Fruit fly (Drosophila melanogaster) whole organism, embryonic: ENCODE results near the gene Pif1A.
A peak's percentile ranks its signal among the peaks of the same experiment; 100 is the strongest.

Experiments
- Awh ChIP-seq: fragments of 200-800 bp; sonication (Bioruptor generic); IDR thresholded peaks from 2 replicates; pipeline ENCODE4, ENCODE4 v1.3.6; 2022; ENCODE audit warnings: missing biosample characterization, missing genetic modification characterization
- CG10431 ChIP-seq: fragments of 200-800 bp; sonication (Bioruptor generic); optimal IDR thresholded peaks from 3 replicates; lab custom pipeline; 2018; ENCODE audit warnings: missing biosample characterization, mild to moderate bottlenecking, missing genetic modification characterization
- CG12299 ChIP-seq: fragments of 200-800 bp; sonication (Bioruptor generic); optimal IDR thresholded peaks from 2 replicates; lab custom pipeline; 2018; ENCODE audit warnings: missing biosample characterization, mild to moderate bottlenecking, missing genetic modification characterization
- CG13424 ChIP-seq: fragments of 200-800 bp; sonication (Bioruptor generic); optimal IDR thresholded peaks from 2 replicates; lab custom pipeline; 2019; ENCODE audit warnings: missing biosample characterization, mild to moderate bottlenecking, missing genetic modification characterization, moderate library complexity
- CG15601 ChIP-seq: fragments of 200-800 bp; sonication (Bioruptor generic); optimal IDR thresholded peaks from 3 replicates; lab custom pipeline; 2019; ENCODE audit warnings: missing biosample characterization, mild to moderate bottlenecking, missing genetic modification characterization, moderate library complexity
- CG2116 ChIP-seq: fragments of 200-800 bp; sonication (Bioruptor generic); optimal IDR thresholded peaks from 3 replicates; lab custom pipeline; 2018; ENCODE audit warnings: missing biosample characterization, mild to moderate bottlenecking, missing genetic modification characterization
- CG2889 ChIP-seq: fragments of 200-800 bp; sonication (Bioruptor generic); IDR thresholded peaks from 3 replicates; pipeline ENCODE4 v1.3.6; 2022; ENCODE audit warnings: missing biosample characterization, missing genetic modification characterization
- CG31224 ChIP-seq: fragments of 200-800 bp; sonication (Bioruptor generic); IDR thresholded peaks from 2 replicates; pipeline ENCODE4 v1.3.6; 2022; ENCODE audit warnings: missing biosample characterization, missing genetic modification characterization
- CG3163 ChIP-seq: fragments of 200-800 bp; sonication (Bioruptor generic); optimal IDR thresholded peaks from 3 replicates; lab custom pipeline; 2016; ENCODE audit warnings: missing biosample characterization, missing genetic modification characterization
- CG32772 ChIP-seq: fragments of 200-800 bp; sonication (Bioruptor generic); IDR thresholded peaks from 2 replicates; pipeline ENCODE4 v1.3.6; 2022; ENCODE audit warnings: missing biosample characterization, missing genetic modification characterization
- CG34224 ChIP-seq: fragments of 200-800 bp; sonication (Bioruptor generic); IDR thresholded peaks from 3 replicates; pipeline ENCODE4 v1.3.6; 2022; ENCODE audit warnings: missing biosample characterization, missing genetic modification characterization; ENCODE audit not compliant: partially characterized antibody
- CG3838 ChIP-seq: fragments of 200-800 bp; sonication (Bioruptor generic); optimal IDR thresholded peaks from 3 replicates; lab custom pipeline; 2016; ENCODE audit warnings: missing biosample characterization, missing genetic modification characterization
- CG42726 ChIP-seq: fragments of 200-800 bp; sonication (Bioruptor generic); IDR thresholded peaks from 2 replicates; pipeline ENCODE4 v1.3.6; 2022; ENCODE audit warnings: missing biosample characterization, missing genetic modification characterization; ENCODE audit not compliant: partially characterized antibody
- CG4404 ChIP-seq: fragments of 200-800 bp; sonication (Bioruptor generic); IDR thresholded peaks from 2 replicates; pipeline ENCODE4 v1.3.6; 2022; ENCODE audit warnings: missing biosample characterization, missing genetic modification characterization
- CG6689 ChIP-seq: fragments of 200-800 bp; sonication (Bioruptor generic); IDR thresholded peaks from 2 replicates; pipeline ENCODE4 v1.3.6; 2022; ENCODE audit warnings: missing biosample characterization, missing genetic modification characterization
- CG7357 ChIP-seq: fragments of 200-800 bp; sonication (Bioruptor generic); IDR thresholded peaks from 3 replicates; pipeline ENCODE4 v1.3.6; 2022; ENCODE audit warnings: missing biosample characterization, missing genetic modification characterization
- CG7987 ChIP-seq: fragments of 200-800 bp; sonication (Bioruptor generic); optimal IDR thresholded peaks from 2 replicates; lab custom pipeline; 2018; ENCODE audit warnings: missing biosample characterization, mild to moderate bottlenecking, missing genetic modification characterization, moderate library complexity
- CG8388 ChIP-seq: fragments of 200-800 bp; sonication (Bioruptor generic); optimal IDR thresholded peaks from 2 replicates; lab custom pipeline; 2019; ENCODE audit warnings: missing biosample characterization, mild to moderate bottlenecking, missing genetic modification characterization, moderate library complexity
- CG8924 ChIP-seq: fragments of 200-800 bp; optimal IDR thresholded peaks from 3 replicates; lab custom pipeline; 2019; ENCODE audit warnings: missing biosample characterization, mild to moderate bottlenecking, missing genetic modification characterization, moderate library complexity
- CG9797 ChIP-seq: fragments of 200-800 bp; sonication (Bioruptor generic); optimal IDR thresholded peaks from 3 replicates; lab custom pipeline; 2018; ENCODE audit warnings: missing biosample characterization, mild to moderate bottlenecking, missing genetic modification characterization
- Deaf1 ChIP-seq: fragments of 200-800 bp; optimal IDR thresholded peaks from 3 replicates; lab custom pipeline; 2019; ENCODE audit warnings: missing biosample characterization, mild to moderate bottlenecking, missing genetic modification characterization, moderate library complexity
- Dip3 ChIP-seq: fragments of 200-800 bp; sonication (Bioruptor generic); optimal IDR thresholded peaks from 3 replicates; lab custom pipeline; 2016; ENCODE audit warnings: missing biosample characterization, missing genetic modification characterization
- Dref ChIP-seq: fragments of 200-800 bp; sonication (Bioruptor generic); IDR thresholded peaks from 2 replicates; pipeline ENCODE4 v1.3.6; 2022; ENCODE audit warnings: missing biosample characterization, missing genetic modification characterization
- Drgx ChIP-seq: fragments of 200-800 bp; sonication (Bioruptor generic); IDR thresholded peaks from 2 replicates; pipeline ENCODE4 v1.3.6; 2022; ENCODE audit warnings: missing biosample characterization, missing genetic modification characterization
- Fer1 ChIP-seq: fragments of 200-800 bp; sonication (Bioruptor generic); optimal IDR thresholded peaks from 2 replicates; lab custom pipeline; 2017; ENCODE audit warnings: missing biosample characterization, mild to moderate bottlenecking, missing genetic modification characterization
- H15 ChIP-seq: fragments of 200-800 bp; sonication (Bioruptor generic); IDR thresholded peaks from 3 replicates; pipeline ENCODE4 v1.3.6; 2022; ENCODE audit warnings: missing biosample characterization, missing genetic modification characterization
- Nf-YA ChIP-seq: fragments of 200-800 bp; sonication (Bioruptor generic); IDR thresholded peaks from 2 replicates; pipeline ENCODE4 v1.3.6; 2022; ENCODE audit warnings: missing biosample characterization, missing genetic modification characterization
- Nf-YB ChIP-seq: fragments of 200-800 bp; sonication (Bioruptor generic); optimal IDR thresholded peaks from 3 replicates; lab custom pipeline; 2019; ENCODE audit warnings: missing biosample characterization, mild to moderate bottlenecking, missing genetic modification characterization, moderate library complexity
- Ravus ChIP-seq: fragments of 200-800 bp; sonication (Bioruptor generic); IDR thresholded peaks from 2 replicates; pipeline ENCODE4 v1.3.6; 2022; ENCODE audit warnings: missing biosample characterization, missing genetic modification characterization
- Rx ChIP-seq: fragments of 200-800 bp; sonication (Bioruptor generic); IDR thresholded peaks from 2 replicates; pipeline ENCODE4 v1.3.6; 2022; ENCODE audit warnings: missing biosample characterization, missing genetic modification characterization
- bsh ChIP-seq, 2 experiments: fragments of 200-800 bp; sonication (Bioruptor generic); optimal IDR thresholded peaks; 2 replicates each; lab custom pipeline; 2017 to 2018; ENCODE audit warnings: mild to moderate bottlenecking in 2 of 2, missing biosample characterization in 2 of 2, missing genetic modification characterization in 2 of 2, moderate library complexity in 1 of 2
- cato ChIP-seq: fragments of 200-800 bp; sonication (Bioruptor generic); optimal IDR thresholded peaks from 2 replicates; lab custom pipeline; 2016; ENCODE audit warnings: missing biosample characterization, missing genetic modification characterization, borderline replicate concordance
- fd64A ChIP-seq: fragments of 200-800 bp; sonication (Bioruptor generic); optimal IDR thresholded peaks from 3 replicates; lab custom pipeline; 2018; ENCODE audit warnings: missing biosample characterization, mild to moderate bottlenecking, missing genetic modification characterization
- gce ChIP-seq: fragments of 200-800 bp; sonication (Bioruptor generic); IDR thresholded peaks from 3 replicates; pipeline ENCODE4 v1.3.6; 2022; ENCODE audit warnings: missing biosample characterization, missing genetic modification characterization
- jumu ChIP-seq: fragments of 200-800 bp; sonication (Bioruptor generic); optimal IDR thresholded peaks from 3 replicates; lab custom pipeline; 2016; ENCODE audit warnings: missing biosample characterization, missing genetic modification characterization
- ken ChIP-seq: fragments of 200-800 bp; sonication (Bioruptor generic); IDR thresholded peaks from 3 replicates; pipeline ENCODE4 v1.3.6; 2022; ENCODE audit warnings: missing biosample characterization, missing genetic modification characterization
- klu ChIP-seq: fragments of 200-800 bp; sonication (Bioruptor generic); IDR thresholded peaks from 2 replicates; pipeline ENCODE4 v1.3.6; 2022; ENCODE audit warnings: missing biosample characterization, missing genetic modification characterization
- kni ChIP-seq: fragments of 200-800 bp; sonication (Bioruptor generic); optimal IDR thresholded peaks from 3 replicates; lab custom pipeline; 2017; ENCODE audit warnings: mild to moderate bottlenecking, missing biosample characterization, missing genetic modification reagents, missing genetic modification characterization
- lilli ChIP-seq: fragments of 200-800 bp; sonication (Bioruptor generic); optimal IDR thresholded peaks from 3 replicates; lab custom pipeline; 2016; ENCODE audit warnings: missing biosample characterization, missing genetic modification characterization
- oc ChIP-seq: fragments of 200-800 bp; sonication (Bioruptor generic); optimal IDR thresholded peaks from 2 replicates; lab custom pipeline; 2018; ENCODE audit warnings: missing biosample characterization, mild to moderate bottlenecking, missing genetic modification characterization, moderate library complexity
- pb ChIP-seq: fragments of 200-800 bp; sonication (Bioruptor generic); optimal IDR thresholded peaks from 3 replicates; lab custom pipeline; 2016; ENCODE audit warnings: missing biosample characterization, missing genetic modification characterization
- phol ChIP-seq: fragments of 200-800 bp; sonication (Bioruptor generic); optimal IDR thresholded peaks from 3 replicates; lab custom pipeline; 2018; ENCODE audit warnings: missing biosample characterization, mild to moderate bottlenecking, missing genetic modification characterization, moderate library complexity
- sd ChIP-seq: fragments of 200-800 bp; sonication (Bioruptor generic); optimal IDR thresholded peaks from 3 replicates; lab custom pipeline; 2018; ENCODE audit warnings: missing biosample characterization, mild to moderate bottlenecking, missing genetic modification characterization, moderate library complexity
- seq ChIP-seq: fragments of 200-800 bp; sonication (Bioruptor generic); IDR thresholded peaks from 2 replicates; pipeline ENCODE4 v1.3.6; 2022; ENCODE audit warnings: missing biosample characterization, missing genetic modification characterization
- sna ChIP-seq: fragments of 200-800 bp; sonication (Bioruptor generic); IDR thresholded peaks from 2 replicates; pipeline ENCODE4 v1.3.6; 2022; ENCODE audit warnings: missing biosample characterization, missing genetic modification characterization; ENCODE audit not compliant: partially characterized antibody
- tgo ChIP-seq: fragments of 200-800 bp; sonication (Bioruptor generic); IDR thresholded peaks from 3 replicates; pipeline ENCODE4 v1.3.6; 2022; ENCODE audit warnings: missing biosample characterization, missing genetic modification characterization
- tna ChIP-seq: fragments of 200-800 bp; sonication (Bioruptor generic); IDR thresholded peaks from 2 replicates; pipeline ENCODE4 v1.3.6; 2022; ENCODE audit warnings: missing biosample characterization, missing genetic modification characterization; ENCODE audit not compliant: partially characterized antibody
- tx ChIP-seq: fragments of 200-800 bp; sonication (Bioruptor generic); optimal IDR thresholded peaks from 2 replicates; lab custom pipeline; 2016; ENCODE audit warnings: missing biosample characterization, missing genetic modification characterization
- unpg ChIP-seq: fragments of 200-800 bp; sonication (Bioruptor generic); optimal IDR thresholded peaks from 3 replicates; lab custom pipeline; 2018; ENCODE audit warnings: missing biosample characterization, mild to moderate bottlenecking, missing genetic modification characterization, moderate library complexity
- zf30C ChIP-seq: fragments of 200-800 bp; sonication (Bioruptor generic); optimal IDR thresholded peaks from 3 replicates; lab custom pipeline; 2018; ENCODE audit warnings: missing biosample characterization, mild to moderate bottlenecking, missing genetic modification characterization

The Pif1A gene

DNA sequence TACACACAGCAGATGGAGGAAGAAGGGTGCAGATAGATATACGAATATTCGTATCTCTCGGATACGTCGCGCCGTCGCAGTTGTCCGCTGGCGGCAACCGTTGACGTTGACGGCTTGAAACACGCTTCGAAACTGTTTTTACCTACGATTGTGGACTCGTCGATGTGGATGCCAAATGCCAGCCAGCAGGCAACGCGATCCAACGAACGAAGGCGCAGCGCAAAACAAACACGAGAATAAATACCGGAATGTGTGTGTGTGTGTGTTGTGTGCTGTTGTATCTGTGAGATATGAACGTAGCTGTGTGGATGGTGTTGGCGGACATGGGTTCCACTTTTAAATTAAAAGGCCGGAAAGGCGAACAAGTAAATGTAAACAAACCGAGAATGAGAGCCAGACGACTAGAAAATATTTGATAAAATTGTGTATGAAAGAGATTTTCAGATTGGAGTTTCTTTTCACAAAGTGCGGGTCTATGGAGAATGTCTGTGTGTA, 45.2 kb upstream of the Pif1A start (continued):
- peak; percentile 41; the same call in 2 of the 3 replicates for TF ChIP-seq gce (GFP tag; lab: Robert Waterston, UW)
- peak; percentile 40 for TF ChIP-seq zf30C (GFP tag; lab: Kevin White, UChicago)
- TF ChIP-seq unpg (GFP tag; lab: Kevin White, UChicago): peak; percentile 58
- no peak for TF ChIP-seq H15 (GFP tag; lab: Robert Waterston, UW)
- peak; percentile 52 for TF ChIP-seq CG3163 (GFP tag; lab: Kevin White, UChicago)
- TF ChIP-seq CG2116 (GFP tag; lab: Kevin White, UChicago): peak; percentile 43
- no peak for TF ChIP-seq klu (GFP tag; lab: Robert Waterston, UW)
- TF ChIP-seq CG6689 (GFP tag; lab: Robert Waterston, UW): no peak
- no peak for TF ChIP-seq CG2889 (GFP tag; lab: Robert Waterston, UW)
- peak; percentile 89 for TF ChIP-seq Deaf1 (tag; lab: Kevin White, UChicago)
- peak; percentile 71; the same call in 1 of the 2 replicates for TF ChIP-seq Awh (GFP tag; lab: Robert Waterston, UW)
- TF ChIP-seq CG32772 (GFP tag; lab: Robert Waterston, UW): no peak
- TF ChIP-seq CG8388 (GFP tag; lab: Kevin White, UChicago): peak; percentile 15
- TF ChIP-seq bsh (GFP tag; optimal IDR thresholded peaks at IDR 0.05; lab: Kevin White, UChicago): peak in 1 of 2 experiments; percentile 63
- TF ChIP-seq phol (tag; lab: Kevin White, UChicago): no peak
- TF ChIP-seq Drgx: 0 out of 2 replicates have a peak, but pooled peaks have one; percentile 39
- no peak for TF ChIP-seq Rx (GFP tag; lab: Robert Waterston, UW)
- TF ChIP-seq Dip3 (GFP tag; lab: Kevin White, UChicago): no peak
- peak; percentile 85 for TF ChIP-seq CG12299 (tag; lab: Kevin White, UChicago)
- TF ChIP-seq CG9797 (GFP tag; lab: Kevin White, UChicago): peak; percentile 16
- peak; percentile 32 for TF ChIP-seq jumu (GFP tag; lab: Kevin White, UChicago)
- TF ChIP-seq ken (GFP tag; lab: Robert Waterston, UW): no peak
- TF ChIP-seq Nf-YB (GFP tag; lab: Kevin White, UChicago): peak; percentile 65
- TF ChIP-seq Fer1: peak; percentile 75
- no peak for TF ChIP-seq Ravus (GFP tag; lab: Robert Waterston, UW)
- no peak; the same call in 2 of the 3 replicates for TF ChIP-seq CG7357 (GFP tag; lab: Robert Waterston, UW)
- no peak for TF ChIP-seq Dref (GFP tag; lab: Robert Waterston, UW)
- peak; percentile 23; the same call in 1 of the 3 replicates for TF ChIP-seq tgo
- TF ChIP-seq CG4404 (GFP tag; lab: Robert Waterston, UW): no peak
- peak; percentile 24 for TF ChIP-seq CG10431
- TF ChIP-seq CG15601 (tag; lab: Kevin White, UChicago): peak; percentile 51
- TF ChIP-seq CG42726 (GFP tag; lab: Robert Waterston, UW): peak; percentile 66; the same call in 1 of the 2 replicates
- TF ChIP-seq CG31224 (GFP tag; lab: Robert Waterston, UW): 0 out of 2 replicates have a peak, but pooled peaks have one; percentile 9
- TF ChIP-seq Nf-YA (GFP tag; lab: Robert Waterston, UW): no peak
- peak; percentile 89 for TF ChIP-seq CG7987 (GFP tag; lab: Kevin White, UChicago)
- TF ChIP-seq CG8924: peak; percentile 77
- TF ChIP-seq lilli: peak; percentile 37
- TF ChIP-seq tna (GFP tag; lab: Robert Waterston, UW): peak; percentile 55; the same call in 1 of the 2 replicates
- TF ChIP-seq CG34224 (GFP tag; lab: Robert Waterston, UW): peak; percentile 73; the same call in 2 of the 3 replicates
- no peak for TF ChIP-seq cato
- TF ChIP-seq seq (GFP tag; lab: Robert Waterston, UW): no peak
- TF ChIP-seq sd (tag; lab: Kevin White, UChicago): peak; percentile 96
- peak; percentile 47; the same call in 1 of the 2 replicates for TF ChIP-seq sna (GFP tag; lab: Robert Waterston, UW)
- TF ChIP-seq CG3838 (GFP tag; lab: Kevin White, UChicago): no peak
- TF ChIP-seq kni (GFP tag; lab: Kevin White, UChicago): peak; percentile 94
- no peak for TF ChIP-seq pb (GFP tag; lab: Kevin White, UChicago)
- no peak for TF ChIP-seq tx (GFP tag; lab: Kevin White, UChicago)
- peak; percentile 77 for TF ChIP-seq oc (tag; lab: Kevin White, UChicago)
- peak; percentile 35 for TF ChIP-seq CG13424 (tag; lab: Kevin White, UChicago)
- peak; percentile 71 for TF ChIP-seq fd64A (GFP tag; lab: Kevin White, UChicago)
